Worm (Caenorhabditis elegans) whole organism, midembryonic: ENCODE data around the gene T04G9.4.

ENCODE experiments used
- T22C8.4 ChIP-seq: fragments of 200-800 bp; sonication (Bioruptor generic); IDR thresholded peaks from 2 replicates; pipeline ENCODE4 v1.3.6; 2022; ENCODE audit warnings: missing genetic modification characterization, missing compliant biosample characterization
- cog-1 ChIP-seq: sonication (generic microtip); optimal IDR thresholded peaks from 2 replicates; lab custom pipeline; 2016; ENCODE audit warnings: missing genetic modification characterization, missing compliant biosample characterization
- flt-1 ChIP-seq: fragments of 200-800 bp; sonication (Bioruptor generic); IDR thresholded peaks from 2 replicates; pipeline ENCODE4 v1.3.6; 2022; ENCODE audit warnings: missing genetic modification characterization, missing compliant biosample characterization
- klf-2 ChIP-seq: fragments of 200-800 bp; sonication (Bioruptor generic); conservative IDR thresholded peaks from 2 replicates; pipeline ENCODE4 v1.3.6; 2022; ENCODE audit warnings: missing genetic modification reagents, missing genetic modification characterization, missing compliant biosample characterization
- med-1 ChIP-seq: sonication (generic microtip); optimal IDR thresholded peaks from 2 replicates; lab custom pipeline; 2017; ENCODE audit warnings: missing genetic modification characterization, mild to moderate bottlenecking, missing compliant biosample characterization, antibody characterized with exemption, missing genetic modification reagents; ENCODE audit not compliant: insufficient read depth
- ref-1 ChIP-seq: fragments of 200-800 bp; sonication (Bioruptor generic); conservative IDR thresholded peaks from 2 replicates; pipeline ENCODE4 v1.3.6; 2022; ENCODE audit warnings: missing genetic modification reagents, missing genetic modification characterization, missing compliant biosample characterization
- tab-1 ChIP-seq: fragments of 200-800 bp; sonication (Bioruptor generic); IDR thresholded peaks from 2 replicates; pipeline ENCODE4 v1.3.6; 2022; ENCODE audit warnings: missing genetic modification characterization, missing compliant biosample characterization
- ztf-23 ChIP-seq: fragments of 200-800 bp; sonication (Bioruptor generic); IDR thresholded peaks from 2 replicates; pipeline ENCODE4 v1.3.6; 2022; ENCODE audit warnings: missing genetic modification reagents, missing genetic modification characterization, missing compliant biosample characterization
- ztf-29 ChIP-seq: fragments of 200-800 bp; sonication (Bioruptor generic); IDR thresholded peaks from 2 replicates; pipeline ENCODE4 v1.3.6; 2022; ENCODE audit warnings: missing genetic modification reagents, missing genetic modification characterization, missing compliant biosample characterization

T04G9.4 gene

DNA sequence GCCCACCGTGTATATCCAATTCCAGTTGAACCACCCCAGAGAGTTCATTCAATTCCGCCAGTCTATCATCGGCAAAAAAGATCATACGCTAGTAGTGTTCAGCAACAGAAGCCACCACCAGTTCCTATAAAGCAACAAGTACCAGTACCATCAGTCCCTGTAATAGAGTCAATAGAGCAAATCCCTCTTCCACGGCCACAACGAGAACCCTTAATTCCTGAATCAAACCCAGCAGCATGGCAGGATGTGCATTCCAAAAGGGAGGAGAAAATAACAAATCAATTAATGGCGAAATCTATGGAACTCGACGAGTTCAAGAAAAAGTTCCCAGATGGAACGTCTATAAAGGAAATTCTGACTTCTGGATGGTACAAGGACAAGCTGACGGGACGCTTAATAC is 17.6 kb downstream of the T04G9.4 start:
- no peak for TF ChIP-seq tab-1 (GFP tag; lab: Robert Waterston, UW)
- TF ChIP-seq T22C8.4 (GFP tag; lab: Robert Waterston, UW), result no peak
- TF ChIP-seq ref-1 (GFP tag; lab: Robert Waterston, UW), result no peak
- no peak for TF ChIP-seq ztf-29 (GFP tag; lab: Robert Waterston, UW)
- no peak for TF ChIP-seq med-1 (GFP tag; lab: Kevin White, UChicago)
- no peak for TF ChIP-seq flt-1
- no peak for TF ChIP-seq klf-2 (GFP tag; lab: Robert Waterston, UW)
- TF ChIP-seq ztf-23, result no peak
- TF ChIP-seq cog-1 (tag; lab: Kevin White, UChicago), result no peak

DNA sequence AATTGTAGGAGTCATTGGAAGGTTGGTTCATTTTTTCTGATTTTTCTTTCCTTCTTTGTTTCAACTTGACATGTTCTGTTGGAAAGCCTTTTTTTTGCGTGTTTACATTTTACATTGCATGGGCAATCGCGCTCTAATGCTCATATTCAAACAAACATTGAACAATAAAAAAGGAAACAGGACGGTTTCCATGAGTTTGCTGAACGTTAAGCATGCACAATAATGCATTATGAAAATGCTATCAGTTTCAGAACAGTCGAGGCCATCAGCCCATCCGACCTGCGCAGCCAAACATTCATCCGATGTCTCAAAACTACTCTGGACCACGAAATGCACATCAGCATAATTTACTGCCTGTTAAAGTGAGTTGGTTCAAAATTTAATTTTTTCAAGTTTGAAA is 18.3 kb downstream of the T04G9.4 start:
- TF ChIP-seq tab-1 (GFP tag; lab: Robert Waterston, UW), result no peak
- no peak for TF ChIP-seq ztf-29 (GFP tag; lab: Robert Waterston, UW)
- no peak for TF ChIP-seq klf-2 (GFP tag; lab: Robert Waterston, UW)
- TF ChIP-seq med-1 (GFP tag; lab: Kevin White, UChicago), result no peak
- TF ChIP-seq ztf-23, result no peak
- TF ChIP-seq flt-1, result no peak
- no peak for TF ChIP-seq ref-1 (GFP tag; lab: Robert Waterston, UW)
- no peak for TF ChIP-seq cog-1 (tag; lab: Kevin White, UChicago)
- TF ChIP-seq T22C8.4 (GFP tag; lab: Robert Waterston, UW), result no peak

DNA sequence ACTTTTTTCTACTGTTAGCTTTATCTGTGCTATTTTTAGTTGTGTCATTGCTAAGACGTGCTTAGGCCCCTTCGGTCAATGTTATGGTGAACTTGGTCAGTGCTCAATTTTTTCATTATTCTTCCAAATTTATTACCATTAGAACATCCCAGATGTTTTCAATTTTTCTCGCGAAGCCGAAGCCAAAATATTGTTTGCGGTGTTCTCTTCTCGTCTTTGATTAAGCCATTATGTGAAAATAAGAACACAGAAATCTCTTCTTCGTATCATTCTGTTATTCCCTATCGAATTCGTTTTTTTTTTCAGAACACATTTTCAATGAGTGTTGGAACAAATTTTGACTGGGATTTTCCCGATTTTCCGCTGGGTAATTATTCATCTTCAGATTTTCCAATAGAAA is 30.2 kb downstream of the T04G9.4 start, which contains the start of gene gtr-1:
gtr-1 (plus strand) TSS at position 301 of the 400 bp plus-strand sequence.
- TF ChIP-seq ztf-29 (GFP tag; lab: Robert Waterston, UW) (no peak), klf-2 (GFP tag; lab: Robert Waterston, UW) (no peak), med-1 (GFP tag; lab: Kevin White, UChicago) (no peak), T22C8.4 (GFP tag; lab: Robert Waterston, UW) (no peak), tab-1 (GFP tag; lab: Robert Waterston, UW) (no peak), flt-1 (no peak), ztf-23 (no peak), ref-1 (GFP tag; lab: Robert Waterston, UW) (no peak), cog-1 (tag; lab: Kevin White, UChicago) (no peak)

DNA sequence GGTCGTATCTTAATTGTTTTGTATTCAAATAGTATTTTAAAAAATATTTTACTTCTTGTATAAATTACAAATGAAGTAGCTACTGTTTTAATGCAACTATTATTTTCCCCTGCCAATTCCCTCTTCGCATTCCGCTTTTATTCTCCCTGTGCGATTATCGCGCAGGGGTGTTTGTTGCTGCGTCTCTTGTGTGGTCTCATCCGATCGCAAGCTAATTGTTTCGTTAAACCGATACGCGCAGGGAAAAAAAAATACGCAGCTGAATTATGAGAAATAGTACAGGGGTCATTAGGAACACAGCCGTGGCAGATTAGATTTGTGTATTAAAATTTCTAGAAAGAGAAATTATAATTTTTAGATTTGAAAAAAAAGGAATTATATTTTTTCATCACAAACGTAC is 34.2 kb downstream of the T04G9.4 start:
- peak; percentile 87 for TF ChIP-seq klf-2 (GFP tag; lab: Robert Waterston, UW)
- no peak for TF ChIP-seq T22C8.4 (GFP tag; lab: Robert Waterston, UW)
- TF ChIP-seq tab-1 (GFP tag; lab: Robert Waterston, UW), result peak; percentile 83
- peak; percentile 85 for TF ChIP-seq ztf-23
- TF ChIP-seq ref-1 (GFP tag; lab: Robert Waterston, UW), result 0 out of 2 replicates have a peak, but pooled peaks have one; percentile 16
- TF ChIP-seq flt-1, result peak; percentile 87
- peak; percentile 57 for TF ChIP-seq med-1 (GFP tag; lab: Kevin White, UChicago)
- peak; percentile 73 for TF ChIP-seq ztf-29 (GFP tag; lab: Robert Waterston, UW)
- TF ChIP-seq cog-1 (tag; lab: Kevin White, UChicago), result peak; percentile 98

DNA sequence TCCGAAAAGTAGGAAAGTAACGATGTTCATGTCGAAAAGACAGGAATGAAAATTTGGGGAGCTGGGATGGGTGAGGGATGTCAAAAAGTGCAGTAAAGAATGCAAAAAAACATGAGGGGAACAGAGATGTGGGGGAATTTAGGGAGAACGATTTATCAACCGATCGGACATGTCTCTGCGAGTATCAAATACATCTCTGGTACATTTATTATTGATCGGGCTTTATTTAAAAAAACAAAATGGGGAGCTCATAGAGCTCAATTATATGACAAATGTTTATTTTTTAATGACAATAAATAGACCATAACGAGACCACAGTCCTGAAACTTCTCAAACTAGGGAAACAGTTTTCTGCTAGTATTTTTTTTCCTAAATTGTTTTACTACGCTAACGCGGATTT is 38.4 kb downstream of the T04G9.4 start, which contains the start of gene F25E2.2:
F25E2.2 (minus strand) TSS at position 101 of the 400 bp plus-strand sequence.
- no peak for TF ChIP-seq flt-1
- no peak for TF ChIP-seq med-1 (GFP tag; lab: Kevin White, UChicago)
- TF ChIP-seq tab-1 (GFP tag; lab: Robert Waterston, UW), result no peak
- no peak for TF ChIP-seq ztf-23
- no peak for TF ChIP-seq ztf-29 (GFP tag; lab: Robert Waterston, UW)
- TF ChIP-seq cog-1 (tag; lab: Kevin White, UChicago), result no peak
- no peak for TF ChIP-seq T22C8.4 (GFP tag; lab: Robert Waterston, UW)
- TF ChIP-seq ref-1 (GFP tag; lab: Robert Waterston, UW), result no peak
- no peak for TF ChIP-seq klf-2 (GFP tag; lab: Robert Waterston, UW)

DNA sequence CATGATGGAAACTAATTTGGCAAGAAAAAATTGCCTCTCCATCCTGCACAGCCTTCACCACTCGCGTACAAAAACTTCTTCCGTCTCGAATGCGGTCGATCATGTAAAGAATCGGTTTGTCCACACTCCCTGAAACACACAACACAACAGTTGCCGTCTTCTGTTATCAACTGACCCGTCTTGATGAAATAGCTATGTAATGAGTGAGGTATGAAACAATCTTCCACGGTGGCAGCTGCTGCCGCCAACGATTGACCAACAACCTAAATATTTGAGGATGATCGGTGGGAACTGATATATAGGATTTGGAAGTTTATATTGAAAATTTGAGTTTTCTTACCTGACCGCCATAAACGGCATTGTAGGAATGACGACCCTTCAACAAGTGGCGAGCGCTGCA is 40.0 kb downstream of the T04G9.4 start:
- TF ChIP-seq tab-1 (GFP tag; lab: Robert Waterston, UW) (no peak), cog-1 (tag; lab: Kevin White, UChicago) (no peak), T22C8.4 (GFP tag; lab: Robert Waterston, UW) (no peak)

DNA sequence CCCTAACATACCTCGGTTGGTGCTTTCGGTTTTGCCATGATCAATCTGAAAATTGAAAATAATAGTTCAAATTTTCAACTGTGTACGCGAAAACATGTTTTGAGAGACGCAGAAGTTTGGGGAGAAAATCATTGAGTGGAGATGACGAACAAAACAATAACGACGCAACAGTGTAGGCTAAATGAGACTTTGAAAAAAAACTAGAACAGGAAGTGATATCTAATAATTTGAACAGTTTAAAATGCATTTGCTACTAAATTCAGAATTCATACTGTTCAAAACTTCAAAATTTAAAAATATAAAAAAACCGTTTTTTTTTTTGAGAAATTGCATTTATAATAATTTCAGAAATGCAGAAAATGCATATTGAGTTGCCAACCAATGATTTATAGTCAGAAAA is 40.8 kb downstream of the T04G9.4 start, which contains the start of gene F25E2.3:
F25E2.3 (minus strand) TSS at position 101 of the 400 bp plus-strand sequence.
- TF ChIP-seq T22C8.4 (GFP tag; lab: Robert Waterston, UW), result no peak
- no peak for TF ChIP-seq med-1 (GFP tag; lab: Kevin White, UChicago)
- no peak for TF ChIP-seq flt-1
- TF ChIP-seq ref-1 (GFP tag; lab: Robert Waterston, UW), result no peak
- no peak for TF ChIP-seq klf-2 (GFP tag; lab: Robert Waterston, UW)
- no peak for TF ChIP-seq cog-1 (tag; lab: Kevin White, UChicago)
- TF ChIP-seq ztf-23, result no peak
- no peak for TF ChIP-seq tab-1 (GFP tag; lab: Robert Waterston, UW)
- TF ChIP-seq ztf-29 (GFP tag; lab: Robert Waterston, UW), result no peak

DNA sequence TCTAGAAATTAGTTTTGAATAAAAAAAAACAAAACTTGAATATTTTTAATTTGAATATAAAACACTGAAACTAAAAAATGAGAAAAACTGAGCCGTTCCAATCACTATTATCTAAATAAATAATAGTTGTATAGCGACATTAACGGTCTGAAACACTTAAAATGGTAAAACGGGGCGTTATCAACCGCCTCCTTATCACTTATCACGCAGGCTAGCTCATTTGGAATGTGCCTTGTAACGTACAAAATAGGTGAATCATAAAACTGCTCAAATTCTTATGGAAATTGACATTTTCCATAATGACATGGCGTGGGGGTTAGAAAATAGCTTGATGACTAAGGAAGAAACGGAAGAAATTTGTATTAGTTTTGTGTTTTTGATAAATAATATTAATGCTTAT is 43.7 kb downstream of the T04G9.4 start, which contains the start of gene ifd-2:
ifd-2 (minus strand) TSS at position 1 of the 400 bp plus-strand sequence.
- TF ChIP-seq ztf-23 (no peak), ztf-29 (GFP tag; lab: Robert Waterston, UW) (no peak)

DNA sequence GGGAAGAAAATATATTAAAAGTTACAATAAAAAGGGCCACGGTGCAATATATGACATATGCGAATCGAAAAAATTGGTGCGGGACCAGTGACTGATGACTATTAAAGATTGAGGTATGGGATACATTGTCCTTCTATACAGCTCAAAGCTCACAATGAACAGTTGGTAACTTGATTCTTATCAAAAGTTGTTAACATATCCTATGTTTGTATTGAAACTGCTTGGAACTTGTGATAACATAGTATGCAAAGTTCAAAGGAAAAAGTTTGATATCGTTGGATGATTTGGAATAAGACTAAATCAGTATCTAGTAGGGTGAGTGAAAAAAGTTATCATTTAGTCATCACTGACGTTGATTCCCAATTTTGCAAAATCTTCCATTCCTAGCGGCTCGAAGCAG is 45.7 kb downstream of the T04G9.4 start:
- TF ChIP-seq cog-1 (tag; lab: Kevin White, UChicago), result no peak
- no peak for TF ChIP-seq med-1 (GFP tag; lab: Kevin White, UChicago)
- TF ChIP-seq ztf-29 (GFP tag; lab: Robert Waterston, UW), result no peak
- no peak for TF ChIP-seq flt-1
- TF ChIP-seq T22C8.4 (GFP tag; lab: Robert Waterston, UW), result no peak

DNA sequence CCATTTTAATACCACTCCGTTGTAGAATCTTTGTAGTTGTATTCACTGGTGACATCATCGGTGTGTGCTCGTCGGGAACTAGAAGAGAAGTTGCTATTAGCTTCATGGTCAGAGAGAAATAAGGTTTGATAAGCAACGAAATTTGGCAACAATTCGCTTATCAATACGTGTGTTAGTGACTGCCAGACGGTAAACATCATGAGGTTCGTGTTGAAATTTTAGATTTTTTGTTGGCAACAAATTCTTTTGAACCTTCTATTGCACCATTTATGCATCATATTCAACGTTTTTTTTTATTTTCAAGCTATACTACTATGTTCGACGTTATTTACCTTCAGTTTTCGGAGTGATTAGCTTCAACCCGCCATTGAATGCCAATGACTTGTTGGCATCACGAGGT is 51.5 kb downstream of the T04G9.4 start:
- TF ChIP-seq T22C8.4 (GFP tag; lab: Robert Waterston, UW) (no peak), ztf-29 (GFP tag; lab: Robert Waterston, UW) (no peak), tab-1 (GFP tag; lab: Robert Waterston, UW) (no peak), ref-1 (GFP tag; lab: Robert Waterston, UW) (no peak), flt-1 (no peak), ztf-23 (no peak), klf-2 (GFP tag; lab: Robert Waterston, UW) (no peak), cog-1 (tag; lab: Kevin White, UChicago) (no peak), med-1 (GFP tag; lab: Kevin White, UChicago) (no peak)
